Worm (Caenorhabditis elegans) whole organism, young adult: ENCODE results near the gene erfa-3.

Experiments used
- ama-1 ChIP-seq, 3 experiments: fragments of 150-350 bp in 1 of 3; sonication (generic microtip) in 2 of 3; optimal IDR thresholded peaks; 2 replicates each; lab custom pipeline; 2014 to 2018; ENCODE audit warnings: missing biosample characterization in 2 of 3, missing genetic modification characterization in 2 of 3, missing genetic modification reagents in 2 of 3
- gei-17 ChIP-seq: fragments of 200-800 bp; sonication (Bioruptor generic); optimal IDR thresholded peaks from 2 replicates; lab custom pipeline; 2018; ENCODE audit warnings: mild to moderate bottlenecking, missing genetic modification characterization, missing compliant biosample characterization
- unc-62 ChIP-seq: fragments of 150-350 bp; optimal IDR thresholded peaks from 2 replicates; lab custom pipeline; 2014; ENCODE audit warnings: missing biosample characterization, missing genetic modification reagents, missing genetic modification characterization

ce11 chrV:11133516-11133915, 20.6 kb upstream of the erfa-3 start:
- no peak for TF ChIP-seq unc-62
- TF ChIP-seq gei-17 (GFP tag; lab: Kevin White, UChicago): no peak
- no peak for TF ChIP-seq ama-1 (optimal IDR thresholded peaks at IDR 0.05; lab: Kevin White, UChicago)
- no peak for TF ChIP-seq ama-1 (GFP tag; optimal IDR thresholded peaks at IDR 0.05; lab: Kevin White, UChicago)
